Worm (Caenorhabditis elegans) whole organism, late embryonic: ENCODE data around the gene oac-41.

Experiments used
- C38D4.7 ChIP-seq: fragments of 200-800 bp; sonication (Bioruptor generic); optimal IDR thresholded peaks from 2 replicates; lab custom pipeline; 2018; ENCODE audit warnings: mild to moderate bottlenecking, missing genetic modification characterization, moderate library complexity, missing compliant biosample characterization
- F13H6.1 ChIP-seq: sonication (generic microtip); optimal IDR thresholded peaks from 2 replicates; lab custom pipeline; 2016; ENCODE audit warnings: missing genetic modification characterization, missing compliant biosample characterization
- K02D7.2 ChIP-seq: sonication (generic microtip); optimal IDR thresholded peaks from 2 replicates; lab custom pipeline; 2017; ENCODE audit warnings: mild to moderate bottlenecking, missing genetic modification characterization, missing compliant biosample characterization
- K09A11.1 ChIP-seq: sonication (generic microtip); optimal IDR thresholded peaks from 2 replicates; lab custom pipeline; 2017; ENCODE audit warnings: antibody characterized with exemption, mild to moderate bottlenecking, missing genetic modification characterization, missing compliant biosample characterization; ENCODE audit not compliant: insufficient read depth
- ama-1 ChIP-seq: fragments of 150-350 bp; optimal IDR thresholded peaks from 2 replicates; lab custom pipeline; 2014
- ceh-14 ChIP-seq: sonication (generic microtip); optimal IDR thresholded peaks from 2 replicates; lab custom pipeline; 2016; ENCODE audit warnings: missing genotype, missing genetic modification characterization, missing compliant biosample characterization
- ceh-18 ChIP-seq: sonication (generic microtip); optimal IDR thresholded peaks from 2 replicates; lab custom pipeline; 2016; ENCODE audit warnings: missing genetic modification characterization, missing compliant biosample characterization
- ceh-19 ChIP-seq: fragments of 200-800 bp; sonication (Bioruptor generic); optimal IDR thresholded peaks from 2 replicates; lab custom pipeline; 2018; ENCODE audit warnings: mild to moderate bottlenecking, missing genetic modification characterization, missing compliant biosample characterization
- ceh-22 ChIP-seq: sonication (generic microtip); optimal IDR thresholded peaks from 2 replicates; lab custom pipeline; 2017; ENCODE audit warnings: missing biosample characterization, missing genetic modification characterization
- ceh-24 ChIP-seq: sonication (generic microtip); optimal IDR thresholded peaks from 2 replicates; lab custom pipeline; 2016; ENCODE audit warnings: mild to moderate bottlenecking, missing genetic modification characterization, missing compliant biosample characterization
- ceh-30 ChIP-seq: fragments of 150-350 bp; optimal IDR thresholded peaks from 2 replicates; lab custom pipeline; 2014; ENCODE audit warnings: missing biosample characterization, missing genetic modification characterization
- ceh-31 ChIP-seq: sonication (generic microtip); optimal IDR thresholded peaks from 2 replicates; lab custom pipeline; 2016; ENCODE audit warnings: missing genetic modification characterization, missing compliant biosample characterization
- ceh-34 ChIP-seq: sonication (generic microtip); optimal IDR thresholded peaks from 2 replicates; lab custom pipeline; 2016; ENCODE audit warnings: mild to moderate bottlenecking, missing genetic modification characterization, missing compliant biosample characterization
- ceh-45 ChIP-seq: fragments of 200-800 bp; sonication (Bioruptor generic); IDR thresholded peaks from 2 replicates; pipeline ENCODE4 v1.3.6; 2022; ENCODE audit warnings: missing genetic modification reagents, missing genetic modification characterization, missing compliant biosample characterization
- ceh-6 ChIP-seq: fragments of 200-800 bp; sonication (Bioruptor generic); optimal IDR thresholded peaks from 2 replicates; lab custom pipeline; 2018; ENCODE audit warnings: mild to moderate bottlenecking, missing genetic modification characterization, missing compliant biosample characterization
- dmd-4 ChIP-seq: sonication (generic microtip); optimal IDR thresholded peaks from 2 replicates; lab custom pipeline; 2016; ENCODE audit warnings: borderline replicate concordance, missing genetic modification characterization, missing compliant biosample characterization
- elt-2 ChIP-seq: sonication (generic microtip); optimal IDR thresholded peaks from 2 replicates; lab custom pipeline; 2016; ENCODE audit warnings: missing genetic modification reagents, missing genetic modification characterization, missing compliant biosample characterization
- elt-4 ChIP-seq: sonication (generic microtip); optimal IDR thresholded peaks from 2 replicates; lab custom pipeline; 2016; ENCODE audit warnings: missing genetic modification characterization, missing compliant biosample characterization
- ets-4 ChIP-seq: sonication (generic microtip); optimal IDR thresholded peaks from 2 replicates; lab custom pipeline; 2016; ENCODE audit warnings: missing genetic modification characterization, missing compliant biosample characterization
- fkh-10 ChIP-seq: fragments of 150-350 bp; optimal IDR thresholded peaks from 2 replicates; lab custom pipeline; 2014; ENCODE audit warnings: missing biosample characterization, missing genetic modification reagents, missing genetic modification characterization
- gmeb-2 ChIP-seq: sonication (generic microtip); optimal IDR thresholded peaks from 2 replicates; lab custom pipeline; 2016; ENCODE audit warnings: missing genetic modification characterization, inconsistent platforms, missing compliant biosample characterization
- hlh-13 ChIP-seq: fragments of 200-800 bp; sonication (Bioruptor generic); optimal IDR thresholded peaks from 2 replicates; lab custom pipeline; 2018; ENCODE audit warnings: mild to moderate bottlenecking, missing genetic modification characterization, missing compliant biosample characterization
- hlh-15 ChIP-seq: sonication (generic microtip); optimal IDR thresholded peaks from 2 replicates; lab custom pipeline; 2016; ENCODE audit warnings: missing genetic modification characterization, missing compliant biosample characterization
- hlh-6 ChIP-seq: sonication (generic microtip); optimal IDR thresholded peaks from 2 replicates; lab custom pipeline; 2016; ENCODE audit warnings: missing genotype, missing genetic modification characterization, missing compliant biosample characterization
- hlh-8 ChIP-seq: sonication (generic microtip); optimal IDR thresholded peaks from 2 replicates; lab custom pipeline; 2016; ENCODE audit warnings: missing genotype, missing genetic modification characterization, missing compliant biosample characterization
- lim-6 ChIP-seq: sonication (generic microtip); optimal IDR thresholded peaks from 2 replicates; lab custom pipeline; 2016; ENCODE audit warnings: missing genetic modification characterization, missing compliant biosample characterization
- madf-2 ChIP-seq: sonication (generic microtip); optimal IDR thresholded peaks from 2 replicates; lab custom pipeline; 2017; ENCODE audit warnings: missing genetic modification characterization, missing compliant biosample characterization
- mec-3 ChIP-seq: sonication (generic microtip); optimal IDR thresholded peaks from 2 replicates; lab custom pipeline; 2016; ENCODE audit warnings: borderline replicate concordance, missing genetic modification characterization, missing compliant biosample characterization
- nfya-1 ChIP-seq: sonication (generic microtip); optimal IDR thresholded peaks from 2 replicates; lab custom pipeline; 2017; ENCODE audit warnings: missing genetic modification characterization, mild to moderate bottlenecking, missing compliant biosample characterization, antibody characterized with exemption, moderate library complexity
- nhr-11 ChIP-seq: fragments of 150-350 bp; optimal IDR thresholded peaks from 2 replicates; lab custom pipeline; 2014; ENCODE audit warnings: missing biosample characterization, missing genetic modification characterization
- npax-4 ChIP-seq: sonication (generic microtip); optimal IDR thresholded peaks from 2 replicates; lab custom pipeline; 2016; ENCODE audit warnings: missing genetic modification characterization, missing compliant biosample characterization
- pax-1 ChIP-seq: fragments of 150-350 bp; optimal IDR thresholded peaks from 2 replicates; lab custom pipeline; 2014; ENCODE audit warnings: missing biosample characterization, missing genetic modification characterization
- pha-2 ChIP-seq: sonication (generic microtip); optimal IDR thresholded peaks from 2 replicates; lab custom pipeline; 2017; ENCODE audit warnings: mild to moderate bottlenecking, missing genetic modification characterization, missing compliant biosample characterization
- pha-4 ChIP-seq: fragments of 150-350 bp; optimal IDR thresholded peaks from 2 replicates; lab custom pipeline; 2018; ENCODE audit warnings: missing biosample characterization, missing genetic modification reagents, missing genetic modification characterization
- ref-2 ChIP-seq: sonication (generic microtip); optimal IDR thresholded peaks from 2 replicates; lab custom pipeline; 2016; ENCODE audit warnings: missing genetic modification characterization, missing compliant biosample characterization
- rnt-1 ChIP-seq: sonication (generic microtip); optimal IDR thresholded peaks from 2 replicates; lab custom pipeline; 2016; ENCODE audit warnings: missing genetic modification characterization, missing compliant biosample characterization
- sox-4 ChIP-seq: sonication (generic microtip); optimal IDR thresholded peaks from 2 replicates; lab custom pipeline; 2017; ENCODE audit warnings: mild to moderate bottlenecking, missing genetic modification characterization, inconsistent platforms, missing compliant biosample characterization
- tbx-7 ChIP-seq: sonication (generic microtip); optimal IDR thresholded peaks from 2 replicates; lab custom pipeline; 2016; ENCODE audit warnings: missing genotype, missing genetic modification characterization, missing compliant biosample characterization
- ttx-3 ChIP-seq: sonication (generic microtip); optimal IDR thresholded peaks from 2 replicates; lab custom pipeline; 2016; ENCODE audit warnings: missing genetic modification reagents, missing genetic modification characterization, missing compliant biosample characterization
- unc-86 ChIP-seq: sonication (generic microtip); optimal IDR thresholded peaks from 2 replicates; lab custom pipeline; 2016; ENCODE audit warnings: missing genetic modification characterization, missing compliant biosample characterization
- ztf-16 ChIP-seq: sonication (generic microtip); optimal IDR thresholded peaks from 2 replicates; lab custom pipeline; 2017; ENCODE audit warnings: missing genetic modification characterization, missing compliant biosample characterization

The oac-41 gene

DNA sequence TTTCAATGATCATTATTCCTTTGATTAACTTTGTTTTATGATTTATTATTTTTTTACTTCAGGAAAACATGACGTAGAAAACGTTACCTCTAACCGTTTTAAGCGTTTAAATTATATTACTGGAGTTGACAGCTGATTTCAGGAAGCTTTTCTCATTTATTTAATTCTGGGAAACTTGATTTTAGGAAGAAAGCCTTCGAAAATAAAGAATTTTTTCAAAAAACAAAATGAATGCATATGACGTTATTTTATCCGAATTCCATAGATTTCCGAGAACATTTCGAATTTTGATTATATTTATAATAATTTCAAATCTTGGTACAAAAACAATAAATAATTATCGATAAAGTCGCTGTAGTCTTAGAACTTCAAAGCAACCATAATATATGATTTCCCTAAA, 27.3 kb upstream of the oac-41 start:
- no peak for TF ChIP-seq ceh-45 (GFP tag; lab: Robert Waterston, UW)
- no peak for TF ChIP-seq C38D4.7 (GFP tag; lab: Kevin White, UChicago)
- no peak for TF ChIP-seq hlh-13
- TF ChIP-seq gmeb-2 (tag; lab: Kevin White, UChicago): no peak
- no peak for TF ChIP-seq fkh-10 (GFP tag; lab: Kevin White, UChicago)
- no peak for TF ChIP-seq dmd-4 (tag; lab: Kevin White, UChicago)
- TF ChIP-seq ceh-6 (GFP tag; lab: Kevin White, UChicago): no peak
- TF ChIP-seq, all 69 proteins: peak for 0

DNA sequence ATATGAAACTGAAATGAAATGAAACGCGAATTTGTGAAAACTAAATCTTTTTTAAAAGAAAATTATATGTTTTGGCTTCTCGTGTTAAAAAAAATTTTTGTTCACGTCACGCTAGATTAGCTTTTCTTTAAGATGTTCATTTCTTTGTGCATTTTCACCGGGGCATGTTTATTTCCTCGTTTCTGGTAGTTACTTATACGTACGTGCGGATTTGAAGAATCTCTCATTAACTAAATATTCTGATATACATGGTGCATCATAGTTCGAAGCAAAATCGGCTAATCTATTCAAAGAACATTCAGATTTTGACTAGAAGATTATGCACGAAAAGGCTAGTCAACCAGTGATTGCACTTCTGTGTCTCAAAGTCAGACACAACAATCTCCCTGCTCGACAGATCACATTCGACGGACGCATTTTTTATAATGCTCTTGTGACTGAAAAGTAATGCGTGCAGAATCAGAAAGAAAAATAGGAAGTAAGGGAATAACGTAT, 25.6 kb upstream of the oac-41 start, which contains the start of gene C25E10.17:
C25E10.17 (minus strand) TSS at position 51 of the 495 bp plus-strand sequence.
- no peak for TF ChIP-seq nfya-1 (tag; lab: Kevin White, UChicago)
- TF ChIP-seq npax-4: no peak
- TF ChIP-seq ref-2: no peak
- TF ChIP-seq sox-4: no peak
- TF ChIP-seq tbx-7: no peak
- no peak for TF ChIP-seq elt-2 (tag; lab: Kevin White, UChicago)
- TF ChIP-seq pax-1 (tag; lab: Kevin White, UChicago): no peak
- no peak for TF ChIP-seq mec-3 (tag; lab: Kevin White, UChicago)
- no peak for TF ChIP-seq ceh-14
- TF ChIP-seq ama-1 (lab: Kevin White, UChicago): no peak
- no peak for TF ChIP-seq ceh-34 (tag; lab: Kevin White, UChicago)
- TF ChIP-seq pha-4: no peak
- TF ChIP-seq ets-4 (tag; lab: Kevin White, UChicago): no peak
- no peak for TF ChIP-seq ttx-3 (tag; lab: Kevin White, UChicago)
- TF ChIP-seq elt-4 (tag; lab: Kevin White, UChicago): no peak
- no peak for TF ChIP-seq hlh-8 (tag; lab: Kevin White, UChicago)
- TF ChIP-seq hlh-15: no peak
- TF ChIP-seq K09A11.1 (tag; lab: Kevin White, UChicago): no peak

DNA sequence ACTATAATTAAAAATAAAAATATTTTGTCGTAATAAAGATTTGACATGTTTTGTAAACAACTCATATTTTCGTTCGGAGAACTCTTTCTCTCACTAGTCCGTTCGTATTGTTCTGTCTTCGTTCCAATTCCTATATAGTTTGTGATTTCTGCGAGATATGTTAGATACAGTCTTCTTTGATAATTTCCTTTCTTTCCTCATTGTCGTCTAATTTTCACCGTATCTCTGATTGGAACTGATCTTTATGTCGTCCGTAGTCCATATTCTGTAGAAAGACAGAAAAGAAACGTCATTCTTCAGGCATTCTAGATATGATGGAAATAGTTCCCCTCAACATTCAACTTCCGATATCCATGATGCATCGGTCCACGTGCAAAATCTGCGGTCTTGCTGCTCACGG, 22.9 kb upstream of the oac-41 start, which contains the start of gene nhr-30:
nhr-30 (plus strand) TSS at position 301 of the 400 bp plus-strand sequence.
- TF ChIP-seq elt-2 (tag; lab: Kevin White, UChicago): no peak
- no peak for TF ChIP-seq ceh-30 (tag; lab: Kevin White, UChicago)
- TF ChIP-seq ttx-3 (tag; lab: Kevin White, UChicago): no peak
- no peak for TF ChIP-seq pha-2 (tag; lab: Kevin White, UChicago)
- TF ChIP-seq ref-2: no peak
- TF ChIP-seq ceh-19 (GFP tag; lab: Kevin White, UChicago): no peak
- no peak for TF ChIP-seq unc-86 (tag; lab: Kevin White, UChicago)
- TF ChIP-seq npax-4: no peak
- no peak for TF ChIP-seq lim-6 (tag; lab: Kevin White, UChicago)

DNA sequence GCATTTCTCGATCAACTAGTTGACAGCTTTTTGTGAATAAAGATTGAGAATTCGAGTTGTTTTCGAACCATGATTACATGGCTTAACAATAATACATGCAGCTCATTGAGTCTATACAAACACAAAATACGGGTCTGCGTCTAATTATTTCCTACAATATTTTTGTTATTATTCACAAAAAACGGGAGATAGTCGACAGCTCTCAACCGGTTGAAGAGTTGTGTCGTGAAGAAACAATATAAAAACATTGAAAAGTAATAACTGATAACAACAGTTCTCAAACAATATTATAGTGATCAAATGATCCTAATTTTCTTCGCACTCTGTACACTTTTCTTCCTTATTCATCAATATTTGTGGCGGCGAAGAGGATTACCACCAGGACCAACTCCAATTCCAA, 19.1 kb upstream of the oac-41 start, which contains the start of gene cyp-33B1:
cyp-33B1 (plus strand) TSS at position 301 of the 400 bp plus-strand sequence.
- TF ChIP-seq rnt-1 (tag; lab: Kevin White, UChicago) (no peak), ceh-34 (tag; lab: Kevin White, UChicago) (no peak), ceh-24 (tag; lab: Kevin White, UChicago) (no peak), elt-2 (tag; lab: Kevin White, UChicago) (no peak), K02D7.2 (tag; lab: Kevin White, UChicago) (no peak), madf-2 (no peak), unc-86 (tag; lab: Kevin White, UChicago) (no peak), ceh-22 (tag; lab: Kevin White, UChicago) (no peak), nhr-11 (tag; lab: Kevin White, UChicago) (no peak), ceh-31 (no peak), ceh-18 (tag; lab: Kevin White, UChicago) (no peak), F13H6.1 (tag; lab: Kevin White, UChicago) (no peak), ceh-6 (GFP tag; lab: Kevin White, UChicago) (no peak), dmd-4 (tag; lab: Kevin White, UChicago) (no peak), C38D4.7 (GFP tag; lab: Kevin White, UChicago) (no peak), pax-1 (tag; lab: Kevin White, UChicago) (no peak), ztf-16 (tag; lab: Kevin White, UChicago) (no peak), hlh-6 (tag; lab: Kevin White, UChicago) (no peak), fkh-10 (GFP tag; lab: Kevin White, UChicago) (no peak)
